4 worm cellular contexts compared by ENCODE assay signal in the genomic region with DNA sequence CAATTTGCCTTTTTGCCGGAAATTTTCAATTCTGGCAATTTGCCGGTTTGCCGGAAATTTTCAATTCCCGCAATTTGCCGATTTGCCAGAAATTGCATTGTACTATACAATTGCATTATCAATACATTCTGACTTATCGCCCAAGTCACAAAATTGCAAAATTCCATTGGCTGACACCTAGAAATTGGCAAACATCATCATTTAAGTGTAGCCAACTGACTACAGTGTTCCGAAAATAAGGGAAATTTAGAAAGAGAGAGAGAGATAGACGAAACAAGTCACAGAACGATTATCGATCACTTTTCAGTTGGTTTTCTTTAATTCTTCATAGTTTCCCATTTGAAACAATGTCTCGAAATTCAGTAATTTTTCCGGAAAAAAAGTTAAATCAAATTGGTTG.
TF ChIP-seq lines count a peak whose summit lies in the region.

No protein-coding gene starts in this region.

TF ChIP-seq in whole organism, L1 larva, 84 proteins besides CTCF, POLR2A, EP300 and RAD21 (continued from another document):
- TF ChIP-seq efl-1 (optimal IDR thresholded peaks at IDR 0.05; lab: Kevin White, UChicago) (no peak), efl-1 (GFP tag; optimal IDR thresholded peaks at IDR 0.05 in 1 of 2; lab: Kevin White, UChicago) (peak in 1 of 2 experiments; percentile 78), egl-13 (tag; optimal IDR thresholded peaks at IDR 0.05; lab: Kevin White, UChicago) (no peak), nhr-12 (tag; optimal IDR thresholded peaks at IDR 0.05; lab: Kevin White, UChicago) (no peak), nhr-85 (tag; lab: Kevin White, UChicago) (peak; percentile 59), blmp-1 (tag; optimal IDR thresholded peaks at IDR 0.05; lab: Kevin White, UChicago) (peak; percentile 72), tbx-2 (tag; optimal IDR thresholded peaks at IDR 0.05; lab: Kevin White, UChicago) (no peak)

TF ChIP-seq in whole organism, L2 larva, 48 proteins besides CTCF, POLR2A, EP300 and RAD21 (continued from another document):
- TF ChIP-seq skn-1 (tag; optimal IDR thresholded peaks at IDR 0.05; lab: Kevin White, UChicago) (no peak), mbf-1 (tag; optimal IDR thresholded peaks at IDR 0.05; lab: Kevin White, UChicago) (no peak)
TF ChIP-seq in whole organism, L2 larva: peak in this region for 5.

TF ChIP-seq in whole organism, L3 larva, 47 proteins besides CTCF, POLR2A, EP300 and RAD21 (continued from another document):
- TF ChIP-seq elt-3 (tag; optimal IDR thresholded peaks at IDR 0.05; lab: Kevin White, UChicago) = no peak
- no peak for TF ChIP-seq egl-27 (tag; optimal IDR thresholded peaks at IDR 0.05; lab: Kevin White, UChicago)
- no peak for TF ChIP-seq aly-2 (tag; optimal IDR thresholded peaks at IDR 0.05; lab: Kevin White, UChicago)
- no peak for TF ChIP-seq hmg-11 (tag; optimal IDR thresholded peaks at IDR 0.05; lab: Kevin White, UChicago)
- TF ChIP-seq mml-1 (tag; optimal IDR thresholded peaks at IDR 0.05; lab: Kevin White, UChicago) = no peak
- TF ChIP-seq ceh-28 (tag; optimal IDR thresholded peaks at IDR 0.05; lab: Kevin White, UChicago) = peak; percentile 56
- no peak for TF ChIP-seq ztf-4 (tag; optimal IDR thresholded peaks at IDR 0.05; lab: Kevin White, UChicago)
- no peak for TF ChIP-seq ceh-82 (tag; optimal IDR thresholded peaks at IDR 0.05; lab: Kevin White, UChicago)
- no peak for TF ChIP-seq ceh-9 (tag; optimal IDR thresholded peaks at IDR 0.05; lab: Kevin White, UChicago)
- no peak for TF ChIP-seq elt-1 (tag; optimal IDR thresholded peaks at IDR 0.05; lab: Kevin White, UChicago)
- TF ChIP-seq pha-4 (tag; optimal IDR thresholded peaks at IDR 0.05; lab: Kevin White, UChicago) = peak; percentile 46
- peak; percentile 91 for TF ChIP-seq pqm-1 (tag; optimal IDR thresholded peaks at IDR 0.05; lab: Kevin White, UChicago)
- TF ChIP-seq ztf-11 (tag; optimal IDR thresholded peaks at IDR 0.05; lab: Kevin White, UChicago) = no peak
- TF ChIP-seq ama-1 (optimal IDR thresholded peaks at IDR 0.05; lab: Kevin White, UChicago) = no peak
- TF ChIP-seq nhr-23 (tag; optimal IDR thresholded peaks at IDR 0.05; lab: Kevin White, UChicago) = no peak
- TF ChIP-seq snpc-4 (tag; optimal IDR thresholded peaks at IDR 0.05; lab: Kevin White, UChicago) = no peak
- TF ChIP-seq egl-5 (tag; optimal IDR thresholded peaks at IDR 0.05; lab: Kevin White, UChicago) = no peak

TF ChIP-seq in whole organism, L4 larva, 104 proteins besides CTCF, POLR2A, EP300 and RAD21 (continued from another document):
- peak; percentile 9 for TF ChIP-seq hlh-30 (tag; optimal IDR thresholded peaks at IDR 0.05; lab: Kevin White, UChicago; ENCODE audit: insufficient read depth)
- TF ChIP-seq dmd-6 (GFP tag; IDR thresholded peaks at IDR 0.05; lab: Robert Waterston, UW) = peak; percentile 77
- no peak for TF ChIP-seq tag-97 (GFP tag; IDR thresholded peaks at IDR 0.05; lab: Robert Waterston, UW)
- TF ChIP-seq spr-1 (tag; optimal IDR thresholded peaks at IDR 0.05; lab: Kevin White, UChicago) = no peak
- TF ChIP-seq dve-1 (tag; optimal IDR thresholded peaks at IDR 0.05; lab: Kevin White, UChicago; ENCODE audit: insufficient read depth) = peak; percentile 66
- no peak for TF ChIP-seq ceh-82 (tag; optimal IDR thresholded peaks at IDR 0.05; lab: Kevin White, UChicago)
- TF ChIP-seq mes-2 (tag; optimal IDR thresholded peaks at IDR 0.05; lab: Kevin White, UChicago; ENCODE audit: poor library complexity, severe bottlenecking) = peak; percentile 31
- TF ChIP-seq cey-2 (tag; optimal IDR thresholded peaks at IDR 0.05; lab: Kevin White, UChicago; ENCODE audit: borderline replicate concordance, insufficient read depth) = no peak
- TF ChIP-seq daf-19 (GFP tag; conservative IDR thresholded peaks at IDR 0.05; lab: Robert Waterston, UW) = no peak
- no peak for TF ChIP-seq snpc-1.2 (GFP tag; IDR thresholded peaks at IDR 0.05; lab: Robert Waterston, UW)
- TF ChIP-seq ZK337.2 (GFP tag; IDR thresholded peaks at IDR 0.05; lab: Robert Waterston, UW) = no peak
- TF ChIP-seq lsy-2 (tag; optimal IDR thresholded peaks at IDR 0.05; lab: Kevin White, UChicago) = peak in 1 of 2 experiments; percentile 27
- TF ChIP-seq nhr-11 (tag; optimal IDR thresholded peaks at IDR 0.05; lab: Kevin White, UChicago) = peak; percentile 11
- TF ChIP-seq ceh-28 (tag; optimal IDR thresholded peaks at IDR 0.05; lab: Kevin White, UChicago) = no peak
- TF ChIP-seq spr-3 (GFP tag; optimal IDR thresholded peaks at IDR 0.05; lab: Kevin White, UChicago) = no peak
- no peak for TF ChIP-seq gei-8 (GFP tag; optimal IDR thresholded peaks at IDR 0.05; lab: Kevin White, UChicago)
- TF ChIP-seq ces-1 (GFP tag; optimal IDR thresholded peaks at IDR 0.05; lab: Kevin White, UChicago) = no peak
- TF ChIP-seq nhr-77 (tag; optimal IDR thresholded peaks at IDR 0.05; lab: Kevin White, UChicago) = peak; percentile 97
- TF ChIP-seq mxl-3 (GFP tag; optimal IDR thresholded peaks at IDR 0.05; lab: Kevin White, UChicago) = peak; percentile 9
- TF ChIP-seq pqm-1 (tag; optimal IDR thresholded peaks at IDR 0.05; lab: Kevin White, UChicago) = peak; percentile 35
